Worm (Caenorhabditis elegans): ENCODE results near the gene his-37.

ce11 chrV:9571056-9571455, 24.2 kb downstream of the his-37 start:
- TF ChIP-seq pqm-1 (tag; optimal IDR thresholded peaks at IDR 0.05) (no peak), pha-4 (tag; optimal IDR thresholded peaks at IDR 0.05) (no peak), fkh-2 (tag; optimal IDR thresholded peaks at IDR 0.05) (no peak), nhr-11 (tag; optimal IDR thresholded peaks at IDR 0.05) (no peak), aly-2 (tag; optimal IDR thresholded peaks at IDR 0.05) (no peak), unc-62 (GFP tag; optimal IDR thresholded peaks at IDR 0.05) (no peak), tbx-2 (tag; optimal IDR thresholded peaks at IDR 0.05) (no peak), egl-27 (tag; optimal IDR thresholded peaks at IDR 0.05) (no peak), nhr-77 (tag; optimal IDR thresholded peaks at IDR 0.05) (no peak)
